Fruit fly (Drosophila melanogaster) whole organism: Measurements from ENCODE around the gene PolA2.
A peak's percentile ranks its signal among the peaks of the same experiment; 100 is the strongest.

Experiments used
- CG8478 ChIP-seq: fragments of >200 bp; optimal IDR thresholded peaks from 2 replicates; lab custom pipeline; 2018; ENCODE audit warnings: inconsistent platforms
- Dll ChIP-seq: fragments of >200 bp; optimal IDR thresholded peaks from 2 replicates; lab custom pipeline; 2017
- EcR ChIP-seq, 2 experiments: fragments of >200 bp; optimal IDR thresholded peaks; 2 replicates each; lab custom pipeline; 2017; ENCODE audit warnings: missing biosample characterization in 2 of 2, missing genetic modification characterization in 2 of 2, missing genetic modification reagents in 2 of 2
- pan ChIP-seq: fragments of >200 bp; optimal IDR thresholded peaks from 2 replicates; lab custom pipeline; 2017
- psq ChIP-seq: fragments of >200 bp; optimal IDR thresholded peaks from 2 replicates; lab custom pipeline; 2017
- usp ChIP-seq: fragments of >200 bp; optimal IDR thresholded peaks from 2 replicates; lab custom pipeline; 2017; ENCODE audit warnings: missing biosample characterization, missing genetic modification characterization, mixed read lengths

The PolA2 gene

DNA sequence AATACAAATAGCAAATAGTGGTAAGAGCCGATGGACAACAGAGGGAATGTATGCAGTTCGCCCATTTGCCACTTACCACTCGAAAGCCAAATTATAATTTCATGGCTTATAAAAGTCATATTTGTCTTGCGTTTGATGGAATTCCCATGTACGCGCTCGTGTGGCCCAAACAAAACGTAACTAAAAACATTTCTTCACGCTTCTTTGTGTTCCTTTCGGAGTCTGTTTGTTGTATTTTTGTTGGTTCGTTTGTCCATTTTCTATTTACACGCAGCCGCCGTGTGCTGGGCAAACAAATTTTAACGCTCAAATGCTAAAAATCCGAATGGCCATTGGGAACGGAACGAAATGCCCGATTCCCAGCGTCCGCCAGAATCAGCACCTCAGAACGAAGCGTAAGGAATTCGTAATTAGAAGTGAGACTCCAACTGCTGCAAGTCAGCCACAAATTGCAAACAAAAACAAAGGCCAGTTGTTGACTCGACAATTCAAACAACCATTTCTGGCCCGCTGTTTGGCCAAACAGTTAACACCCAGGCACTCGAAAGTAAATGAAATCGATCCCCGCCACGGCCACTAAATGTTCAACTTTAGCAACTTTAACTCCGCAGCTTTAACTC lies 30.1 kb upstream of the PolA2 start:
- TF ChIP-seq EcR (GFP tag; optimal IDR thresholded peaks at IDR 0.05; lab: Kevin White, UChicago), result no peak

DNA sequence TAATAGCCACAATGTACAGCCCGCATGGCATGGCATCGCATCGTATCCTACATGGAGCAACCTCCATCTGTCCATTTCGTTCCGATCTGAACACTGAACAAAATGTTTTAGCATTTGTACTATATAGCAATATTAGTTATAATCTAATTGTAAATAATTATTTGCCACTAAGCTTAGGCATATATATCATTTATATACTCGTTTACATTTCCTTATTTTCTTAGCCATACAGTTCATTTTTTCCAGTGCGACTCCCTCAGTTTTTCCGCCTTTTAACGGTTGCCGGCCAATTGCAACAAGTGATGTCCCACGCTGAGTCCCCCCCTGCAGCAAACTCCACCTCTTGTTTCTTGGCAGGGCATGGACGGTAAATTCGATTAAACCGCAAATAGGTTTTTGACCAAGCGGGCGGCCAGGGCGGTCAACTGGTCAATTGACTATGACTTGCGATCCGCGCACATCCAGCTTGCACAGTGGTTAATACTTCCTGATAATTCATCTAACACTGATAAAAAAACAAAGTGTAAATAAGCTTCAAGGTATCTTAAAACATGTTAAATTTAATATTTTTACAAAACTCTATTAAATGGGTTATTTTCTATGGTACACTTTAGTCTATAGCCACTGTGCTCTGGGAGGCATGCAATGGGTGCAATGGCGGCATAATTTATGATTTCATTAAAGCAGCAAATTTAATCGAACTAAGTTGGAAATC lies 29.2 kb upstream of the PolA2 start:
- TF ChIP-seq psq (lab: Kevin White, UChicago) (no peak), Dll (no peak), EcR (GFP tag; optimal IDR thresholded peaks at IDR 0.05; lab: Kevin White, UChicago) (no peak), pan (lab: Kevin White, UChicago) (no peak)

dm6 chr3R:27212979-27213580 lies 25.9 kb upstream of the PolA2 start:
- TF ChIP-seq Dll (no peak), EcR (GFP tag; optimal IDR thresholded peaks at IDR 0.05; lab: Kevin White, UChicago) (no peak), pan (lab: Kevin White, UChicago) (no peak), CG8478 (lab: Kevin White, UChicago) (no peak), usp (GFP tag; lab: Kevin White, UChicago) (no peak), psq (lab: Kevin White, UChicago) (no peak)

dm6 chr3R:27214949-27215348 lies 24.0 kb upstream of the PolA2 start:
- TF ChIP-seq Dll, result no peak
- TF ChIP-seq CG8478 (lab: Kevin White, UChicago), result no peak
- no peak for TF ChIP-seq pan (lab: Kevin White, UChicago)
- TF ChIP-seq EcR (GFP tag; optimal IDR thresholded peaks at IDR 0.05; lab: Kevin White, UChicago), result no peak
- TF ChIP-seq psq (lab: Kevin White, UChicago), result no peak
- no peak for TF ChIP-seq usp (GFP tag; lab: Kevin White, UChicago)

DNA sequence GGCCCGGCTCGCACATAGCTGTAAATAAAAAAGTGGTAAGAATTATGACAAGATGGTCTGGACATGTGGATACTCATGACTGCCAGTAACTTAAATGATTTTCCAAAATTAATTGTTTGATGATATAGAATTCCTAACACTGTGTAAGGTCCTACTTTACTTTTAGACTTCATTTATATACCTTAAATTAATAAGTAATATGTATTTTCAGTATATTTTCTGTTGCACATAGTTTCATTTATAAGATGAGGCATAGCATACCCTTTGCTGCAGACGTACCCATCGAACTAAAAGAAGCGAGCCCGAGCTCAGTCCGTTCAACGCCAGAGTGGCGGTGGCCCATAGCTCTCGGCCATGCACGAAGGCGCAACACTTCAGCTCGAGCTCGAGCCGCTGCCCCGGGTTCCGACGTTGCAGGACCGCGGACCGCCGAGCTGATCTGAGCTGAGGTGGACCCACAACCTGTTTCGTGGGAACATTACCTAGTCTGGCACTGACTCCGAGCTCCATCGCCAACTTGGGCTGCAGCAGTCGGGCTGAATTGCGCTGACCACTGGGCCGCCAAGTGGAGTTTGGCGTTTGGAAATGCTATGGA lies 21.4 kb upstream of the PolA2 start:
- TF ChIP-seq psq (lab: Kevin White, UChicago), result no peak
- peak; percentile 86 for TF ChIP-seq pan (lab: Kevin White, UChicago)
- TF ChIP-seq usp (GFP tag; lab: Kevin White, UChicago), result no peak

dm6 chr3R:27218288-27218687 lies 20.7 kb upstream of the PolA2 start:
- TF ChIP-seq CG8478 (lab: Kevin White, UChicago) (no peak), usp (GFP tag; lab: Kevin White, UChicago) (no peak), pan (lab: Kevin White, UChicago) (no peak), Dll (no peak), psq (lab: Kevin White, UChicago) (no peak), EcR (GFP tag; optimal IDR thresholded peaks at IDR 0.05; lab: Kevin White, UChicago) (no peak)

dm6 chr3R:27218814-27219213 lies 20.1 kb upstream of the PolA2 start:
- no peak for TF ChIP-seq pan (lab: Kevin White, UChicago)
- no peak for TF ChIP-seq Dll
- no peak for TF ChIP-seq usp (GFP tag; lab: Kevin White, UChicago)
- TF ChIP-seq CG8478 (lab: Kevin White, UChicago), result no peak
- TF ChIP-seq psq (lab: Kevin White, UChicago), result no peak
- TF ChIP-seq EcR (GFP tag; optimal IDR thresholded peaks at IDR 0.05; lab: Kevin White, UChicago), result no peak

DNA sequence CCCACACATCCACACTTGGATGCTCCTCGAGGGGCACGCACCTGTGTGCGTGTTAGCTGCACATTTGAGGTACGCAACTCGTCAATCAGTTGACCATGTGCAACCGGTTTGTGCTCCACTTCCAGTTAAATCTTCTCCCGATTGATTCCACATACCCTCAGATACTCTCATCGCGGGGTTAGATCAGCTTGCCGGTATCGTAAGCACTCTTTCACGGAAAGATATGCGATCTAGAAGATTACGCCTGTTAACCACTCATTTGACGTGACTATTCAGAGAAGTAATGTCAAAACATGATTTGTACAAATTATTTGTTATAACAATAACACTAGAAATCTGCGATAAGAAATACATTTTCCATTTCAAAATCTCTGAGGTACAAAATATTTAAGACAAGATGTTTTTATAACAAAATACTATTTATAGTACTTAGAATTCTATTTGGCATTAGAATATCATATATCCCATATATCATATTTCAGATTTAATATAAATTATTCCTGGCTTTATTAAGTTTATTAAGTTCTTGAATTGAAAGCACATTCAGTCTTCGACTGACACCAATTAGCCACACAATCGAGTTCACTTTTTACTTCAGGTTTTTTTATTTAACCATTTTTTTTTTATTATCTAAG lies 18.0 kb upstream of the PolA2 start:
- TF ChIP-seq CG8478 (lab: Kevin White, UChicago), result no peak

dm6 chr3R:27222013-27222673 lies 16.8 kb upstream of the PolA2 start:
- TF ChIP-seq pan (lab: Kevin White, UChicago) (no peak), psq (lab: Kevin White, UChicago) (no peak), usp (GFP tag; lab: Kevin White, UChicago) (no peak), Dll (no peak), EcR (GFP tag; optimal IDR thresholded peaks at IDR 0.05; lab: Kevin White, UChicago) (no peak), CG8478 (lab: Kevin White, UChicago) (no peak)

- no peak for TF ChIP-seq Dll
- TF ChIP-seq CG8478 (lab: Kevin White, UChicago), result no peak
- no peak for TF ChIP-seq psq (lab: Kevin White, UChicago)
- TF ChIP-seq pan (lab: Kevin White, UChicago), result no peak
- TF ChIP-seq EcR (GFP tag; optimal IDR thresholded peaks at IDR 0.05; lab: Kevin White, UChicago), result no peak
These were observed 16.0 kb upstream of the PolA2 start for dm6 chr3R:27223012-27223411.

- TF ChIP-seq pan (lab: Kevin White, UChicago) (no peak), EcR (GFP tag; optimal IDR thresholded peaks at IDR 0.05; lab: Kevin White, UChicago) (no peak), usp (GFP tag; lab: Kevin White, UChicago) (no peak), Dll (no peak), psq (lab: Kevin White, UChicago) (no peak), CG8478 (lab: Kevin White, UChicago) (no peak)
These were observed 14.2 kb upstream of the PolA2 start for dm6 chr3R:27224727-27225126.
